Worm (Caenorhabditis elegans) whole organism, mixed stage, embryonic: ENCODE measurements around the gene srd-36.

Source experiments
- bed-3 ChIP-seq: fragments of 200-800 bp; sonication (Bioruptor generic); optimal IDR thresholded peaks from 3 replicates; lab custom pipeline; 2018; ENCODE audit warnings: mild to moderate bottlenecking, missing genetic modification characterization, moderate library complexity, missing compliant biosample characterization
- blmp-1 ChIP-seq: fragments of 150-350 bp; optimal IDR thresholded peaks from 2 replicates; lab custom pipeline; 2014; ENCODE audit warnings: missing biosample characterization, missing genetic modification characterization
- ceh-39 ChIP-seq: fragments of 150-350 bp; optimal IDR thresholded peaks from 2 replicates; lab custom pipeline; 2014; ENCODE audit warnings: missing biosample characterization, missing genetic modification characterization
- ces-1 ChIP-seq: fragments of 150-350 bp; optimal IDR thresholded peaks from 2 replicates; lab custom pipeline; 2014; ENCODE audit warnings: missing biosample characterization, missing genetic modification reagents, missing genetic modification characterization
- lin-13 ChIP-seq: fragments of 150-350 bp; optimal IDR thresholded peaks from 2 replicates; lab custom pipeline; 2014; ENCODE audit warnings: missing biosample characterization, missing genetic modification characterization
- nhr-237 ChIP-seq: fragments of 150-350 bp; optimal IDR thresholded peaks from 2 replicates; lab custom pipeline; 2014; ENCODE audit warnings: missing biosample characterization, missing genetic modification characterization
- nhr-28 ChIP-seq: fragments of 150-350 bp; optimal IDR thresholded peaks from 2 replicates; lab custom pipeline; 2014; ENCODE audit warnings: missing biosample characterization, missing genetic modification characterization
- nhr-76 ChIP-seq: sonication (generic microtip); optimal IDR thresholded peaks from 2 replicates; lab custom pipeline; 2017; ENCODE audit warnings: missing biosample characterization, missing genetic modification characterization
- pha-4 ChIP-seq: fragments of 150-350 bp; optimal IDR thresholded peaks from 2 replicates; lab custom pipeline; 2018; ENCODE audit warnings: missing biosample characterization, missing genetic modification reagents, missing genetic modification characterization
- unc-39 ChIP-seq: fragments of 150-350 bp; optimal IDR thresholded peaks from 2 replicates; lab custom pipeline; 2014; ENCODE audit warnings: missing biosample characterization, missing genetic modification characterization
- unc-62 ChIP-seq: fragments of 150-350 bp; optimal IDR thresholded peaks from 2 replicates; lab custom pipeline; 2014; ENCODE audit warnings: missing biosample characterization, missing genetic modification reagents, missing genetic modification characterization
- ztf-11 ChIP-seq: fragments of 150-350 bp; optimal IDR thresholded peaks from 2 replicates; lab custom pipeline; 2014; ENCODE audit warnings: missing biosample characterization, missing genetic modification characterization

ce11 chrX:13310763-13311162 is 16.2 kb upstream of the srd-36 start:
- no peak for TF ChIP-seq bed-3
- TF ChIP-seq ceh-39 (tag; lab: Kevin White, UChicago) = no peak
- no peak for TF ChIP-seq nhr-76
- TF ChIP-seq ztf-11 (tag; lab: Kevin White, UChicago) = no peak
- no peak for TF ChIP-seq pha-4 (tag; lab: Kevin White, UChicago)
- TF ChIP-seq unc-39 (tag; lab: Kevin White, UChicago) = no peak
- TF ChIP-seq ces-1 (GFP tag; lab: Kevin White, UChicago) = no peak
- TF ChIP-seq lin-13 (tag; lab: Kevin White, UChicago) = no peak
- TF ChIP-seq unc-62 (GFP tag; lab: Kevin White, UChicago) = no peak
- no peak for TF ChIP-seq nhr-237 (tag; lab: Kevin White, UChicago)
- TF ChIP-seq blmp-1 = no peak
- TF ChIP-seq nhr-28 (tag; lab: Kevin White, UChicago) = no peak
